Fruit fly (Drosophila melanogaster) whole organism: Measurements from ENCODE around the gene CG9632.
"Not testable (repeated sequence)": the region's sequence is repeated elsewhere in the genome, so short reads cannot be mapped to it uniquely, and the experiment has no call there.

Experiments
- CG8478 ChIP-seq: fragments of >200 bp; optimal IDR thresholded peaks from 2 replicates; lab custom pipeline; 2018; ENCODE audit warnings: inconsistent platforms
- Dll ChIP-seq: fragments of >200 bp; optimal IDR thresholded peaks from 2 replicates; lab custom pipeline; 2017
- EcR ChIP-seq, 2 experiments: fragments of >200 bp; optimal IDR thresholded peaks; 2 replicates each; lab custom pipeline; 2017; ENCODE audit warnings: missing biosample characterization in 2 of 2, missing genetic modification characterization in 2 of 2, missing genetic modification reagents in 2 of 2
- pan ChIP-seq: fragments of >200 bp; optimal IDR thresholded peaks from 2 replicates; lab custom pipeline; 2017
- psq ChIP-seq: fragments of >200 bp; optimal IDR thresholded peaks from 2 replicates; lab custom pipeline; 2017
- usp ChIP-seq: fragments of >200 bp; optimal IDR thresholded peaks from 2 replicates; lab custom pipeline; 2017; ENCODE audit warnings: missing biosample characterization, missing genetic modification characterization, mixed read lengths

Gene CG9632

dm6 chr3R:15851912-15852311 is 8.1 kb upstream of the CG9632 start:
- no peak for TF ChIP-seq pan (lab: Kevin White, UChicago)
- TF ChIP-seq Dll: no peak
- no peak for TF ChIP-seq CG8478 (lab: Kevin White, UChicago)
- no peak for TF ChIP-seq psq (lab: Kevin White, UChicago)
- no peak for TF ChIP-seq EcR (GFP tag; optimal IDR thresholded peaks at IDR 0.05; lab: Kevin White, UChicago)
- no peak for TF ChIP-seq usp

- no peak for TF ChIP-seq EcR (GFP tag; optimal IDR thresholded peaks at IDR 0.05; lab: Kevin White, UChicago)
- TF ChIP-seq pan (lab: Kevin White, UChicago): no peak
- no peak for TF ChIP-seq usp
- no peak for TF ChIP-seq CG8478 (lab: Kevin White, UChicago)
- no peak for TF ChIP-seq psq (lab: Kevin White, UChicago)
- TF ChIP-seq Dll: no peak
These were observed 6.6 kb upstream of the CG9632 start, which contains the start of gene cv-d for dm6 chr3R:15853347-15853746. Gene cv-d (minus strand): TSS chr3R:15853581.

dm6 chr3R:15857189-15857767 is 2.7 kb upstream of the CG9632 start, which contains the start of gene Hmt-1:
Gene Hmt-1 (minus strand): TSS chr3R:15857470.
- TF ChIP-seq EcR (GFP tag; optimal IDR thresholded peaks at IDR 0.05; lab: Kevin White, UChicago): no peak
- no peak for TF ChIP-seq psq (lab: Kevin White, UChicago)
- TF ChIP-seq pan (lab: Kevin White, UChicago): no peak
- no peak for TF ChIP-seq CG8478 (lab: Kevin White, UChicago)
- TF ChIP-seq usp: no peak
- no peak for TF ChIP-seq Dll

dm6 chr3R:15872829-15873440 is 12.9 kb downstream of the CG9632 start:
- TF ChIP-seq EcR (GFP tag; optimal IDR thresholded peaks at IDR 0.05; lab: Kevin White, UChicago) (no peak), Dll (no peak), psq (lab: Kevin White, UChicago) (no peak), CG8478 (lab: Kevin White, UChicago) (no peak), pan (lab: Kevin White, UChicago) (no peak), usp (no peak)

- TF ChIP-seq psq (lab: Kevin White, UChicago): no peak
- no peak for TF ChIP-seq Dll
- TF ChIP-seq usp: no peak
- no peak for TF ChIP-seq pan (lab: Kevin White, UChicago)
- TF ChIP-seq CG8478 (lab: Kevin White, UChicago): no peak
These were observed 15.6 kb downstream of the CG9632 start, which contains the start of gene CG31183 for dm6 chr3R:15875611-15876010. Gene CG31183 (minus strand): TSS chr3R:15875939.

dm6 chr3R:15891188-15891820 is 31.3 kb downstream of the CG9632 start:
- TF ChIP-seq Dll (no peak), EcR (GFP tag; optimal IDR thresholded peaks at IDR 0.05; lab: Kevin White, UChicago) (no peak), pan (lab: Kevin White, UChicago) (no peak), usp (no peak), CG8478 (lab: Kevin White, UChicago) (no peak), psq (lab: Kevin White, UChicago) (no peak)

dm6 chr3R:15895978-15896377 is 36.0 kb downstream of the CG9632 start, which contains the start of gene CG14877:
Gene CG14877 (minus strand): TSS chr3R:15896078.
- no peak for TF ChIP-seq usp
- no peak for TF ChIP-seq psq (lab: Kevin White, UChicago)
- no peak for TF ChIP-seq pan (lab: Kevin White, UChicago)
- no peak for TF ChIP-seq EcR (GFP tag; optimal IDR thresholded peaks at IDR 0.05; lab: Kevin White, UChicago)
- TF ChIP-seq CG8478 (lab: Kevin White, UChicago): no peak
- TF ChIP-seq Dll: no peak

dm6 chr3R:15898302-15898701 is 38.3 kb downstream of the CG9632 start:
- TF ChIP-seq CG8478 (lab: Kevin White, UChicago) (no peak), EcR (GFP tag; optimal IDR thresholded peaks at IDR 0.05; lab: Kevin White, UChicago) (no peak), Dll (no peak), psq (lab: Kevin White, UChicago) (no peak), pan (lab: Kevin White, UChicago) (no peak), usp (no peak)

- TF ChIP-seq EcR (GFP tag; optimal IDR thresholded peaks at IDR 0.05; lab: Kevin White, UChicago) (no peak), pan (lab: Kevin White, UChicago) (no peak)
These were observed 39.7 kb downstream of the CG9632 start for dm6 chr3R:15899650-15900049.

- peak; percentile 96 for TF ChIP-seq Dll
These were observed 41.2 kb downstream of the CG9632 start for dm6 chr3R:15901097-15901709.

- not testable (repeated sequence) for TF ChIP-seq pan (lab: Kevin White, UChicago); usp; psq (lab: Kevin White, UChicago)
These were observed 44.5 kb downstream of the CG9632 start, which contains the start of gene glob1 for dm6 chr3R:15904543-15904942. Gene glob1 (minus strand): TSS chr3R:15904643.

- not testable (repeated sequence) for TF ChIP-seq pan (lab: Kevin White, UChicago); EcR (GFP tag; optimal IDR thresholded peaks at IDR 0.05; lab: Kevin White, UChicago); psq (lab: Kevin White, UChicago)
These were observed 48.1 kb downstream of the CG9632 start, which contains the start of gene EndoU for dm6 chr3R:15908098-15908497. Gene EndoU (plus strand): TSS chr3R:15908398.
